Fruit fly (Drosophila melanogaster): ENCODE data around the gene btn.

DNA sequence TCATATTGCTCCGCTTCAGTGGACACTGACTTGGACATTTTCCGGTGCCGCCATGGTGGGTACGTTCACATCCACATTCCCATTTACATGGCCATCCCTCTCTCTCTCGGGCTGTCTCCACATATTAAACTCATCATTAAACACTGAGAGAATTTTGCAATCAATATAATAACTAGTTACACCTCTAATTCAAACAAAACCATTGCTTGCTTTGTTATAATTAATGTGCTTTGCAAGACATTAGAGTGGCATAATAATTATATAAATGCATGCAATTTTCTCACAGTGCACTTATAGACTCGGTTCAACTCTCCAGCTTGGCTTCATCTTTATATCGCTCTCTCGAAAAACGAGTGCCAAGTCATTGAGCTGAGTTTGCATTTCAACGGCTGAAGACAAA, 38.3 kb upstream of the btn start:
- peak in 1 of 2 experiments; percentile 3 for TF ChIP-seq cnc (optimal IDR thresholded peaks at IDR 0.05)
- no peak for TF ChIP-seq CG33017 (tag; optimal IDR thresholded peaks at IDR 0.05)
- no peak for TF ChIP-seq kay (GFP tag; ENCODE audit: borderline replicate concordance)
